Fruit fly (Drosophila melanogaster): ENCODE results near the gene Uro.
"Not testable (repeated sequence)": the region's sequence is repeated elsewhere in the genome, so short reads cannot be mapped to it uniquely, and the experiment has no call there.

Gene Uro

DNA sequence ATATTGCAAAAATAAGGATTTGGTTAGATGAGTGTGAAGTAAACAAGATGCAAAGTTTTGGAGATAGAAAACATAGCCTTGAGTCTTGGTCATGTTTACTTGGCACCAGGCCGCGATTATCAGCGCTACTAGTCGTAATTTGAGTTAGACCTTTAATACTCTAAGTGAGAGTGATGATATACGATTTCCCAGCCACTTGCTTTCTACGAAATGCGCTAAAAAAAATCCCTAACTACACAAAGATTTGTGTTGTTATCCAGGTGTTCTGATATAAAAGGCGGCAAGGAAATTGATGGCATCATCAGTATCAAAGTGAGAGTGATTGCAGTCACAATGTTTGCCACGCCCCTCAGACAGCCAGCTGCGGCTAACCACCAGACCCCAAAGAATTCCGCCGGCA lies at the start of gene Uro:
Gene Uro (plus strand): TSS at position 301 of the 400 bp plus-strand sequence.
- TF ChIP-seq CG14711 (tag; optimal IDR thresholded peaks at IDR 0.05) (no peak), CG5204 (GFP tag; optimal IDR thresholded peaks at IDR 0.05) (no peak), kay (GFP tag; ENCODE audit: borderline replicate concordance) (peak; percentile 41), cic (GFP tag; optimal IDR thresholded peaks at IDR 0.05) (peak; percentile 28)

DNA sequence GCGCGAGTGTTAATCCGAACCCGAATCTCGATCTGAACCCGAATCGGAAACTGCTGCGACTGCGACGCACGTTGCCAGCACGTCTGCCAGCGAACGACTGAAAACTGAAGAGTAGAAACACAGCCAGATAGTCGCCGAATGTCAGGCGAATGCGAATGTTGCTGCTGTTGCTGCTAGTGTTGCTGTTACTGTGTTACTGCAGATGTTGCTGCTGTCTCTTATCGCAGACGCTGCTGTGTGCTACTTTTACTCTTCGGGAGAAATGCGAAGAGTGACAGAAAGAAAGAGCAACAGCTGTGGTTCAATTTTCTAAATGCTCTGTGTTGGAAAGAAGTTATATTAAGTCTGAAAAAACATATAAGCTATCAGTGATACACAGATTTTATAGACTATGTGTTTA lies 47.3 kb upstream of the Uro start, which contains the start of gene CG13796:
Gene CG13796 (minus strand): TSS at position 101 of the 400 bp plus-strand sequence.
- TF ChIP-seq CG7045, CG1620, tj (GFP tag; optimal IDR thresholded peaks at IDR 0.05): not testable (repeated sequence)

DNA sequence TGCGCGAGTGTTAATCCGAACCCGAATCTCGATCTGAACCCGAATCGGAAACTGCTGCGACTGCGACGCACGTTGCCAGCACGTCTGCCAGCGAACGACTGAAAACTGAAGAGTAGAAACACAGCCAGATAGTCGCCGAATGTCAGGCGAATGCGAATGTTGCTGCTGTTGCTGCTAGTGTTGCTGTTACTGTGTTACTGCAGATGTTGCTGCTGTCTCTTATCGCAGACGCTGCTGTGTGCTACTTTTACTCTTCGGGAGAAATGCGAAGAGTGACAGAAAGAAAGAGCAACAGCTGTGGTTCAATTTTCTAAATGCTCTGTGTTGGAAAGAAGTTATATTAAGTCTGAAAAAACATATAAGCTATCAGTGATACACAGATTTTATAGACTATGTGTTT lies 41.2 kb upstream of the Uro start, which contains the start of gene CG31904:
Gene CG31904 (minus strand): TSS at position 101 of the 400 bp plus-strand sequence.
- not testable (repeated sequence) for TF ChIP-seq Crg-1, CG7045, ovo (GFP tag; optimal IDR thresholded peaks at IDR 0.05)

dm6 chr2L:7741437-7741836 lies 38.4 kb upstream of the Uro start, which contains the start of gene Acp1:
Gene Acp1 (minus strand): TSS chr2L:7741537.
- TF ChIP-seq CG11617 (GFP tag; optimal IDR thresholded peaks at IDR 0.05) = no peak
- no peak for TF ChIP-seq kay (GFP tag; ENCODE audit: borderline replicate concordance)
- no peak for TF ChIP-seq pad (GFP tag; optimal IDR thresholded peaks at IDR 0.05)
- TF ChIP-seq cic (GFP tag; optimal IDR thresholded peaks at IDR 0.05) = no peak
- no peak for TF ChIP-seq CG14711 (tag; optimal IDR thresholded peaks at IDR 0.05)
- no peak for TF ChIP-seq toe (GFP tag; optimal IDR thresholded peaks at IDR 0.05)
- no peak for TF ChIP-seq cnc (optimal IDR thresholded peaks at IDR 0.05)
- no peak for TF ChIP-seq CG7101 (tag; optimal IDR thresholded peaks at IDR 0.05)
- no peak for TF ChIP-seq Mnt (GFP tag; optimal IDR thresholded peaks at IDR 0.05)
- TF ChIP-seq bab1 (GFP tag; optimal IDR thresholded peaks at IDR 0.05) = no peak
- no peak for TF ChIP-seq CG5204 (GFP tag; optimal IDR thresholded peaks at IDR 0.05)
- TF ChIP-seq Clk (GFP tag; optimal IDR thresholded peaks at IDR 0.05) = no peak
- no peak for TF ChIP-seq Crg-1 (GFP tag; optimal IDR thresholded peaks at IDR 0.05)

DNA sequence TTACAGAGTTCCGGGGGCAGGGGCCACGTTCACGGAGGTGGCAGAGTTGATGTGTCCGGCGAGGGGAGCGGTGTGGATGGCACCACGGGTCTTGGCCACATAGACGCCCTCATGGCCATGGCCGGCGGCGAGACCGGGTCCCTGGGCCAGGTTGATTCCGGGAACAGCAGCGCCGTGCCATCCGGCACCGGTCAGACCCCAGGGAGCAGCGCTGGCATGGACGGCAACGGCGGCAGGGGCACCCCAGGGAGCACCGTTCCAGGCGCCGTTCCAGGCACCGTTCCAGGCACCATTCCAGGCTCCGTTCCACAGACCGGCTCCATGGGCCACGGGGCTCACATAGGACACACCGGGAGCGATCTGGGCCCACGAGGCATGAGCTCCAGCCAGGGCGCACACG lies 35.7 kb upstream of the Uro start:
- TF ChIP-seq CG14711 (tag; optimal IDR thresholded peaks at IDR 0.05) (no peak), Mnt (GFP tag; optimal IDR thresholded peaks at IDR 0.05) (no peak), cic (GFP tag; optimal IDR thresholded peaks at IDR 0.05) (no peak), CG5204 (GFP tag; optimal IDR thresholded peaks at IDR 0.05) (no peak), toe (GFP tag; optimal IDR thresholded peaks at IDR 0.05) (no peak), CG12768 (GFP tag; optimal IDR thresholded peaks at IDR 0.05) (no peak), CG1620 (GFP tag; optimal IDR thresholded peaks at IDR 0.05) (no peak), Hr96 (GFP tag; optimal IDR thresholded peaks at IDR 0.05) (no peak), Crg-1 (GFP tag; optimal IDR thresholded peaks at IDR 0.05) (no peak), CG33017 (tag; optimal IDR thresholded peaks at IDR 0.05) (no peak), CG11617 (GFP tag; optimal IDR thresholded peaks at IDR 0.05) (no peak), bab1 (GFP tag; optimal IDR thresholded peaks at IDR 0.05) (no peak), tj (GFP tag; optimal IDR thresholded peaks at IDR 0.05) (no peak), pad (GFP tag; optimal IDR thresholded peaks at IDR 0.05) (no peak), kay (GFP tag; ENCODE audit: borderline replicate concordance) (no peak), Clk (GFP tag; optimal IDR thresholded peaks at IDR 0.05) (no peak), cnc (optimal IDR thresholded peaks at IDR 0.05) (no peak)

DNA sequence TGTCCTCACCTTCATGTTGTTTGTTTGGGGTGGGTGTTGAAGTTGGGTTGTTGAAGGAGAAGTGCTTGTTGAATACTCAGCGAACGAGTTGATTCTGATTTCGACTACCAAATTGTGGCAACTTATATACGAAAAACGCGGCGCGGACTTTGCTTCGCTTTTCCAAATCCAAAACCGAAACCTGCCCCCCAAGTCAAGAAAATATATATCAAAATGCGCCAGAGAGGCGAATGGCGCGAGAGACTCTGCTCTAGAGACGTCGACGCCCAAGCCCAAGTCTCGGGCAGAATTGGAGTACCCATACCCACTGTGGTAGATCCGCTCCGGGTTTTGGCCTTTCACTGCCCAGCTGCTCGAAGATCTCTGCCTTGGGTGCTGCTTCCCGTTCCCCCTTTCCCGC lies 35.1 kb upstream of the Uro start, which contains the start of gene CG7214:
Gene CG7214 (minus strand): TSS at position 101 of the 400 bp plus-strand sequence.
- TF ChIP-seq kay (GFP tag; ENCODE audit: borderline replicate concordance) (no peak), cnc (optimal IDR thresholded peaks at IDR 0.05) (no peak), CG7101 (tag; optimal IDR thresholded peaks at IDR 0.05) (no peak), CG1620 (GFP tag; optimal IDR thresholded peaks at IDR 0.05) (no peak), Mnt (GFP tag; optimal IDR thresholded peaks at IDR 0.05) (no peak), toe (GFP tag; optimal IDR thresholded peaks at IDR 0.05) (no peak), CG33017 (tag; optimal IDR thresholded peaks at IDR 0.05) (no peak), CG11617 (GFP tag; optimal IDR thresholded peaks at IDR 0.05) (no peak), CG14711 (tag; optimal IDR thresholded peaks at IDR 0.05) (no peak), CG5204 (GFP tag; optimal IDR thresholded peaks at IDR 0.05) (no peak), Clk (GFP tag; optimal IDR thresholded peaks at IDR 0.05) (no peak), CG12768 (GFP tag; optimal IDR thresholded peaks at IDR 0.05) (no peak), cic (GFP tag; optimal IDR thresholded peaks at IDR 0.05) (no peak), tj (GFP tag; optimal IDR thresholded peaks at IDR 0.05) (no peak), pad (GFP tag; optimal IDR thresholded peaks at IDR 0.05) (no peak), Crg-1 (GFP tag; optimal IDR thresholded peaks at IDR 0.05) (no peak), ovo (GFP tag; optimal IDR thresholded peaks at IDR 0.05) (no peak), CG7045 (GFP tag; optimal IDR thresholded peaks at IDR 0.05) (no peak)

DNA sequence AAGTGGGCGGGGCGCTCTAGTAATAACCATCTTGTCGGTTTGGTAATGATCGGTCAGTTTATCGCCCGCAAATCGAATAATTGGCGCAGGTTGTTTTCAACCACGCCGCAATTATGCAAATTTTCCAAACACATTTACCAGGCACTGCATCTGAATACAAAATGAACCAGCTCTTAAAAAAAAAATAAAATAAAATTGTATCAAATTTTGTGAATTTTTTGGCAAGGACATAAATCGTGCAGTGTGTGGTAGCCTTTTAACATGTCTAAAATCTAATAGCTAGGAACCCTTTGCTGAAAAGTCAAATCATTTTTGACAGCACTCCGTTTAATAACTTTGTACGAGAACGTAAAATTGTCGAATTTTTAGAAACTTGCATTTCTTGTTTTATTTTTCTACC lies 32.9 kb upstream of the Uro start, which contains the start of gene ATPsynGL:
Gene ATPsynGL (plus strand): TSS at position 301 of the 400 bp plus-strand sequence.
- TF ChIP-seq kay (GFP tag; ENCODE audit: borderline replicate concordance) = no peak
- TF ChIP-seq CG1620 (GFP tag; optimal IDR thresholded peaks at IDR 0.05) = no peak
- TF ChIP-seq Clk (GFP tag; optimal IDR thresholded peaks at IDR 0.05) = no peak
- no peak for TF ChIP-seq cnc (optimal IDR thresholded peaks at IDR 0.05)

All from whole organism, adult.